Fruit fly (Drosophila melanogaster) whole organism, embryonic: ENCODE results near the gene CG12420.

Experiments used
- Aef1 ChIP-seq: fragments of 200-800 bp; sonication (Bioruptor generic); IDR thresholded peaks from 3 replicates; pipeline ENCODE4 v1.3.6; 2022; ENCODE audit warnings: missing biosample characterization, missing genetic modification characterization
- B-H1 ChIP-seq: fragments of 200-800 bp; sonication (Bioruptor generic); IDR thresholded peaks from 3 replicates; pipeline ENCODE4 v1.3.6; 2022; ENCODE audit warnings: missing biosample characterization, missing genetic modification characterization
- CG10431 ChIP-seq: fragments of 200-800 bp; sonication (Bioruptor generic); optimal IDR thresholded peaks from 3 replicates; lab custom pipeline; 2018; ENCODE audit warnings: missing biosample characterization, mild to moderate bottlenecking, missing genetic modification characterization
- CG10462 ChIP-seq: fragments of 200-800 bp; sonication (Bioruptor generic); optimal IDR thresholded peaks from 2 replicates; lab custom pipeline; 2016; ENCODE audit warnings: missing biosample characterization, missing genetic modification characterization
- CG10654 ChIP-seq: fragments of 200-800 bp; sonication (Bioruptor generic); optimal IDR thresholded peaks from 2 replicates; lab custom pipeline; 2016; ENCODE audit warnings: missing biosample characterization, missing genetic modification characterization
- CG10979 ChIP-seq: fragments of 200-800 bp; sonication (Bioruptor generic); optimal IDR thresholded peaks from 2 replicates; lab custom pipeline; 2018; ENCODE audit warnings: missing biosample characterization, mild to moderate bottlenecking, missing genetic modification characterization, moderate library complexity
- CG11093 ChIP-seq: fragments of 200-800 bp; sonication (Bioruptor generic); IDR thresholded peaks from 3 replicates; pipeline ENCODE4 v1.3.6; 2022; ENCODE audit warnings: missing biosample characterization, missing genetic modification characterization
- CG11696 ChIP-seq: fragments of 200-800 bp; sonication (Bioruptor generic); IDR thresholded peaks from 2 replicates; pipeline ENCODE4 v1.3.6; 2022; ENCODE audit warnings: missing biosample characterization, missing genetic modification characterization
- CG11723 ChIP-seq: fragments of 200-800 bp; sonication (Bioruptor generic); optimal IDR thresholded peaks from 2 replicates; lab custom pipeline; 2017; ENCODE audit warnings: missing biosample characterization, mild to moderate bottlenecking, missing genetic modification characterization
- CG12104 ChIP-seq: fragments of 200-800 bp; sonication (Bioruptor generic); optimal IDR thresholded peaks from 3 replicates; lab custom pipeline; 2016; ENCODE audit warnings: missing biosample characterization, missing genetic modification characterization
- CG12942 ChIP-seq: fragments of 200-800 bp; sonication (Bioruptor generic); optimal IDR thresholded peaks from 3 replicates; lab custom pipeline; 2016; ENCODE audit warnings: missing biosample characterization, missing genetic modification characterization
- CG14014 ChIP-seq: fragments of 200-800 bp; sonication (Bioruptor generic); IDR thresholded peaks from 2 replicates; pipeline ENCODE4 v1.3.6; 2022; ENCODE audit warnings: missing biosample characterization, missing genetic modification characterization
- CG15601 ChIP-seq: fragments of 200-800 bp; sonication (Bioruptor generic); optimal IDR thresholded peaks from 3 replicates; lab custom pipeline; 2019; ENCODE audit warnings: missing biosample characterization, mild to moderate bottlenecking, missing genetic modification characterization, moderate library complexity
- CG1647 ChIP-seq: fragments of 200-800 bp; sonication (Bioruptor generic); optimal IDR thresholded peaks from 3 replicates; lab custom pipeline; 2016; ENCODE audit warnings: missing biosample characterization, missing genetic modification characterization
- CG32532 ChIP-seq: fragments of 200-800 bp; sonication (Bioruptor generic); IDR thresholded peaks from 2 replicates; pipeline ENCODE4 v1.3.6; 2022; ENCODE audit warnings: missing biosample characterization, missing genetic modification characterization
- CG5245 ChIP-seq: fragments of 200-800 bp; sonication (Bioruptor generic); optimal IDR thresholded peaks from 3 replicates; lab custom pipeline; 2016; ENCODE audit warnings: missing biosample characterization, missing genetic modification characterization
- CG6254 ChIP-seq: fragments of 200-800 bp; sonication (Bioruptor generic); optimal IDR thresholded peaks from 3 replicates; lab custom pipeline; 2017; ENCODE audit warnings: mild to moderate bottlenecking, missing biosample characterization, missing genetic modification reagents, missing genetic modification characterization
- CG7357 ChIP-seq: fragments of 200-800 bp; sonication (Bioruptor generic); IDR thresholded peaks from 3 replicates; pipeline ENCODE4 v1.3.6; 2022; ENCODE audit warnings: missing biosample characterization, missing genetic modification characterization
- CG7556 ChIP-seq: fragments of 200-800 bp; sonication (Bioruptor generic); optimal IDR thresholded peaks from 2 replicates; lab custom pipeline; 2017; ENCODE audit warnings: missing biosample characterization, mild to moderate bottlenecking, missing genetic modification characterization
- CG9876 ChIP-seq: fragments of 200-800 bp; sonication (Bioruptor generic); optimal IDR thresholded peaks from 2 replicates; lab custom pipeline; 2016; ENCODE audit warnings: missing biosample characterization, missing genetic modification characterization
- Dll ChIP-seq: fragments of 200-800 bp; sonication (Bioruptor generic); IDR thresholded peaks from 4 replicates; pipeline ENCODE4 v1.3.6; 2022; ENCODE audit warnings: missing biosample characterization, missing genetic modification characterization; ENCODE audit not compliant: partially characterized antibody
- Jarid2 ChIP-seq: fragments of 200-800 bp; sonication (Bioruptor generic); optimal IDR thresholded peaks from 3 replicates; lab custom pipeline; 2017; ENCODE audit warnings: mild to moderate bottlenecking, missing biosample characterization, missing genetic modification reagents, missing genetic modification characterization
- MTF-1 ChIP-seq: fragments of 200-800 bp; sonication (Bioruptor generic); optimal IDR thresholded peaks from 2 replicates; lab custom pipeline; 2018; ENCODE audit warnings: missing biosample characterization, mild to moderate bottlenecking, missing genetic modification characterization, borderline replicate concordance
- Mad ChIP-seq: fragments of 200-800 bp; sonication (Bioruptor generic); optimal IDR thresholded peaks from 2 replicates; lab custom pipeline; 2016; ENCODE audit warnings: missing biosample characterization, missing genetic modification characterization
- NFAT ChIP-seq: fragments of 200-800 bp; sonication (Bioruptor generic); IDR thresholded peaks from 2 replicates; pipeline ENCODE4 v1.3.6; 2022; ENCODE audit warnings: missing biosample characterization, missing genetic modification characterization
- Neu2 ChIP-seq: fragments of 200-800 bp; sonication (Bioruptor generic); optimal IDR thresholded peaks from 3 replicates; lab custom pipeline; 2016; ENCODE audit warnings: missing biosample characterization, missing genetic modification characterization, borderline replicate concordance
- Opbp ChIP-seq: fragments of 200-800 bp; sonication (Bioruptor generic); IDR thresholded peaks from 3 replicates; pipeline ENCODE4 v1.3.6; 2022; ENCODE audit warnings: missing biosample characterization, missing genetic modification characterization; ENCODE audit not compliant: partially characterized antibody
- Poxn ChIP-seq: fragments of 200-800 bp; sonication (Bioruptor generic); IDR thresholded peaks from 2 replicates; pipeline ENCODE4 v1.3.6; 2022; ENCODE audit warnings: missing biosample characterization, missing genetic modification characterization
- Side ChIP-seq: fragments of 200-800 bp; sonication (Bioruptor generic); optimal IDR thresholded peaks from 2 replicates; lab custom pipeline; 2016; ENCODE audit warnings: missing biosample characterization, missing genetic modification characterization
- Ssrp ChIP-seq: fragments of 200-800 bp; sonication (Bioruptor generic); optimal IDR thresholded peaks from 2 replicates; lab custom pipeline; 2018; ENCODE audit warnings: missing biosample characterization, mild to moderate bottlenecking, missing genetic modification characterization, moderate library complexity
- TFAM ChIP-seq: fragments of 200-800 bp; sonication (Bioruptor generic); optimal IDR thresholded peaks from 2 replicates; lab custom pipeline; 2017; ENCODE audit warnings: missing biosample characterization, missing genetic modification characterization, inconsistent platforms
- al ChIP-seq: fragments of 200-800 bp; sonication (Bioruptor generic); IDR thresholded peaks from 2 replicates; pipeline ENCODE4 v1.3.6; 2022; ENCODE audit warnings: missing biosample characterization, missing genetic modification characterization
- cad ChIP-seq: fragments of >200 bp; optimal IDR thresholded peaks from 2 replicates; lab custom pipeline; 2017; ENCODE audit warnings: missing biosample characterization, missing genetic modification characterization
- cg ChIP-seq: fragments of 200-800 bp; sonication (Bioruptor generic); optimal IDR thresholded peaks from 3 replicates; lab custom pipeline; 2019; ENCODE audit warnings: missing biosample characterization, mild to moderate bottlenecking, missing genetic modification characterization, moderate library complexity
- chm ChIP-seq: fragments of 200-800 bp; sonication (Bioruptor generic); IDR thresholded peaks from 2 replicates; pipeline ENCODE4 v1.3.6; 2022; ENCODE audit warnings: missing biosample characterization, missing genetic modification characterization
- corto ChIP-seq: fragments of 200-800 bp; sonication (Bioruptor generic); optimal IDR thresholded peaks from 2 replicates; lab custom pipeline; 2016; ENCODE audit warnings: missing biosample characterization, mild to moderate bottlenecking, missing genetic modification characterization, moderate library complexity
- dm ChIP-seq: fragments of 200-800 bp; sonication (Bioruptor generic); optimal IDR thresholded peaks from 3 replicates; lab custom pipeline; 2016; ENCODE audit warnings: missing biosample characterization, missing genetic modification characterization
- fru ChIP-seq: fragments of >200 bp; optimal IDR thresholded peaks from 2 replicates; lab custom pipeline; 2017
- ftz-f1 ChIP-seq: fragments of 200-800 bp; sonication (Bioruptor generic); optimal IDR thresholded peaks from 2 replicates; lab custom pipeline; 2016; ENCODE audit warnings: missing biosample characterization, missing genetic modification characterization
- hth ChIP-seq: fragments of >200 bp; optimal IDR thresholded peaks from 2 replicates; lab custom pipeline; 2017; ENCODE audit warnings: inconsistent platforms
- klu ChIP-seq: fragments of 200-800 bp; sonication (Bioruptor generic); IDR thresholded peaks from 2 replicates; pipeline ENCODE4 v1.3.6; 2022; ENCODE audit warnings: missing biosample characterization, missing genetic modification characterization
- mam ChIP-seq: fragments of 200-800 bp; sonication (Bioruptor generic); optimal IDR thresholded peaks from 3 replicates; lab custom pipeline; 2016; ENCODE audit warnings: missing biosample characterization, missing genetic modification characterization
- nerfin-2 ChIP-seq: fragments of 200-800 bp; sonication (Bioruptor generic); IDR thresholded peaks from 2 replicates; pipeline ENCODE4 v1.3.6; 2022; ENCODE audit warnings: missing biosample characterization, missing genetic modification characterization; ENCODE audit not compliant: partially characterized antibody
- peb ChIP-seq: fragments of 200-800 bp; sonication (Bioruptor generic); IDR thresholded peaks from 2 replicates; pipeline ENCODE4 v1.3.6; 2022; ENCODE audit warnings: missing biosample characterization, missing genetic modification characterization
- pho ChIP-seq: fragments of 200-800 bp; sonication (Bioruptor generic); optimal IDR thresholded peaks from 2 replicates; lab custom pipeline; 2016; ENCODE audit warnings: missing biosample characterization, missing genetic modification characterization
- repo ChIP-seq: fragments of 200-800 bp; sonication (Bioruptor generic); optimal IDR thresholded peaks from 2 replicates; lab custom pipeline; 2016; ENCODE audit warnings: missing biosample characterization, missing genetic modification characterization
- salm ChIP-seq: fragments of 200-800 bp; sonication (Bioruptor generic); optimal IDR thresholded peaks from 2 replicates; lab custom pipeline; 2018; ENCODE audit warnings: missing biosample characterization, mild to moderate bottlenecking, missing genetic modification characterization
- slp2 ChIP-seq: fragments of 200-800 bp; sonication (Bioruptor generic); optimal IDR thresholded peaks from 2 replicates; lab custom pipeline; 2016; ENCODE audit warnings: missing biosample characterization, missing genetic modification characterization
- so ChIP-seq: fragments of 200-800 bp; sonication (Bioruptor generic); IDR thresholded peaks from 3 replicates; pipeline ENCODE4 v1.3.6; 2022; ENCODE audit warnings: missing biosample characterization, missing genetic modification characterization
- stwl ChIP-seq: fragments of 200-800 bp; sonication (Bioruptor generic); optimal IDR thresholded peaks from 3 replicates; lab custom pipeline; 2018; ENCODE audit warnings: missing biosample characterization, mild to moderate bottlenecking, missing genetic modification characterization, moderate library complexity
- wdn ChIP-seq: fragments of 200-800 bp; sonication (Bioruptor generic); IDR thresholded peaks from 2 replicates; pipeline ENCODE4 v1.3.6; 2022; ENCODE audit warnings: missing biosample characterization, missing genetic modification characterization
- wek ChIP-seq: fragments of 200-800 bp; sonication (Bioruptor generic); optimal IDR thresholded peaks from 3 replicates; lab custom pipeline; 2018; ENCODE audit warnings: missing biosample characterization, mild to moderate bottlenecking, missing genetic modification characterization, moderate library complexity

The CG12420 gene

dm6 chr3R:10265552-10266137 is 43.1 kb downstream of the CG12420 start (continued):
- TF ChIP-seq pho (GFP tag; lab: Kevin White, UChicago) (peak; percentile 49), CG11723 (GFP tag; lab: Kevin White, UChicago) (peak; percentile 2), B-H1 (GFP tag; lab: Robert Waterston, UW) (no peak; the same call in 1 of the 3 replicates), stwl (tag; lab: Kevin White, UChicago) (no peak), CG11093 (GFP tag; lab: Robert Waterston, UW) (no peak), al (GFP tag; lab: Robert Waterston, UW) (peak; percentile 66), MTF-1 (GFP tag; lab: Kevin White, UChicago) (no peak), hth (lab: Kevin White, UChicago) (no peak), salm (tag; lab: Kevin White, UChicago) (no peak), ftz-f1 (GFP tag; lab: Kevin White, UChicago) (no peak), CG7556 (GFP tag; lab: Kevin White, UChicago) (peak; percentile 67), mam (GFP tag; lab: Kevin White, UChicago) (peak; percentile 66), CG10654 (GFP tag; lab: Kevin White, UChicago) (no peak), cad (GFP tag; lab: Kevin White, UChicago) (no peak), corto (GFP tag; lab: Kevin White, UChicago) (no peak), TFAM (GFP tag; lab: Kevin White, UChicago) (no peak), chm (GFP tag; lab: Robert Waterston, UW) (peak; percentile 41; the same call in 1 of the 2 replicates), CG11696 (GFP tag; lab: Robert Waterston, UW) (no peak), Jarid2 (GFP tag; lab: Kevin White, UChicago) (peak; percentile 18), CG9876 (no peak), CG32532 (peak; percentile 87), CG5245 (GFP tag; lab: Kevin White, UChicago) (no peak), wdn (peak; percentile 52), CG10462 (GFP tag; lab: Kevin White, UChicago) (peak; percentile 27), CG14014 (GFP tag; lab: Robert Waterston, UW) (peak; percentile 50), nerfin-2 (GFP tag; lab: Robert Waterston, UW) (no peak), CG1647 (no peak), Mad (GFP tag; lab: Kevin White, UChicago) (peak; percentile 18), Dll (GFP tag; lab: Robert Waterston, UW) (no peak), peb (GFP tag; lab: Robert Waterston, UW) (0 out of 2 replicates have a peak, but pooled peaks have one; percentile 19), so (GFP tag; lab: Robert Waterston, UW) (no peak), wek (GFP tag; lab: Kevin White, UChicago) (no peak), CG7357 (GFP tag; lab: Robert Waterston, UW) (0 out of 3 replicates have a peak, but pooled peaks have one; percentile 34), NFAT (peak; percentile 62), Opbp (no peak), Side (GFP tag; lab: Kevin White, UChicago) (no peak), Ssrp (tag; lab: Kevin White, UChicago) (peak; percentile 12), cg (GFP tag; lab: Kevin White, UChicago) (peak; percentile 35), Aef1 (GFP tag; lab: Robert Waterston, UW) (peak; percentile 60), CG10431 (GFP tag; lab: Kevin White, UChicago) (no peak), klu (peak; percentile 57), dm (GFP tag; lab: Kevin White, UChicago) (peak; percentile 17), CG10979 (tag; lab: Kevin White, UChicago) (peak; percentile 6), slp2 (GFP tag; lab: Kevin White, UChicago) (no peak), Poxn (GFP tag; lab: Robert Waterston, UW) (no peak), Neu2 (no peak), CG12942 (GFP tag; lab: Kevin White, UChicago) (peak; percentile 4), CG15601 (tag; lab: Kevin White, UChicago) (no peak), repo (no peak), CG12104 (GFP tag; lab: Kevin White, UChicago) (peak; percentile 4), CG6254 (no peak), fru (lab: Kevin White, UChicago) (no peak)
